Worm (Caenorhabditis elegans) whole organism, L1 larva: Measurements from ENCODE around the gene ugt-24.
"Not testable (repeated sequence)": the region's sequence is repeated elsewhere in the genome, so short reads cannot be mapped to it uniquely, and the experiment has no call there.

Experiments used
- C34B4.2 ChIP-seq: sonication (generic microtip); optimal IDR thresholded peaks from 2 replicates; lab custom pipeline; 2017; ENCODE audit warnings: mild to moderate bottlenecking, missing genetic modification characterization, missing compliant biosample characterization
- F16B12.6 ChIP-seq: fragments of 150-350 bp; optimal IDR thresholded peaks from 2 replicates; lab custom pipeline; 2014; ENCODE audit warnings: missing biosample characterization, missing genetic modification characterization
- ceh-63 ChIP-seq: fragments of 200-800 bp; sonication (Bioruptor generic); optimal IDR thresholded peaks from 2 replicates; lab custom pipeline; 2018; ENCODE audit warnings: mild to moderate bottlenecking, missing genetic modification characterization, missing compliant biosample characterization
- ceh-82 ChIP-seq, 3 experiments: fragments of 150-350 bp in 1 of 3; sonication (generic microtip) in 2 of 3; optimal IDR thresholded peaks; 2 replicates each; lab custom pipeline; 2014 to 2017; ENCODE audit warnings: missing biosample characterization in 3 of 3, missing genetic modification characterization in 3 of 3
- ceh-88 ChIP-seq: fragments of 200-800 bp; sonication (Bioruptor generic); IDR thresholded peaks from 2 replicates; pipeline ENCODE4 v1.3.6; 2022; ENCODE audit warnings: missing genetic modification characterization, missing compliant biosample characterization
- dpl-1 ChIP-seq, 3 experiments: fragments of 150-350 bp in 2 of 3; sonication (generic microtip) in 1 of 3; optimal IDR thresholded peaks; 2 replicates each; lab custom pipeline; 2014 to 2017; ENCODE audit warnings: missing biosample characterization in 3 of 3, missing genetic modification characterization in 3 of 3, missing genetic modification reagents in 3 of 3
- dsc-1 ChIP-seq: sonication (generic microtip); optimal IDR thresholded peaks from 2 replicates; lab custom pipeline; 2016; ENCODE audit warnings: mild to moderate bottlenecking, missing genetic modification characterization, missing compliant biosample characterization
- egl-13 ChIP-seq: sonication (generic microtip); optimal IDR thresholded peaks from 2 replicates; lab custom pipeline; 2016; ENCODE audit warnings: missing genotype, missing genetic modification reagents, missing genetic modification characterization, missing compliant biosample characterization
- elt-2 ChIP-seq: sonication (generic microtip); optimal IDR thresholded peaks from 2 replicates; lab custom pipeline; 2016; ENCODE audit warnings: missing genetic modification characterization, mild to moderate bottlenecking, inconsistent platforms, missing compliant biosample characterization, missing genetic modification reagents
- elt-3 ChIP-seq, 6 experiments: fragments of 150-350 bp in 1 of 6; sonication (generic microtip); optimal IDR thresholded peaks; 2 replicates each; lab custom pipeline; 2017 to 2018; ENCODE audit warnings: missing biosample characterization in 6 of 6, missing genetic modification characterization in 6 of 6, inconsistent platforms in 1 of 6
- fkh-10 ChIP-seq: sonication (generic microtip); optimal IDR thresholded peaks from 2 replicates; lab custom pipeline; 2017; ENCODE audit warnings: missing biosample characterization, missing genetic modification reagents, missing genetic modification characterization
- grh-1 ChIP-seq: fragments of 200-800 bp; sonication (Bioruptor generic); IDR thresholded peaks from 2 replicates; pipeline ENCODE4 v1.3.6; 2022; ENCODE audit warnings: missing genetic modification reagents, missing genetic modification characterization, missing compliant biosample characterization
- hlh-17 ChIP-seq: fragments of 200-800 bp; sonication (Bioruptor generic); optimal IDR thresholded peaks from 2 replicates; lab custom pipeline; 2018; ENCODE audit warnings: missing genetic modification characterization, mild to moderate bottlenecking, missing compliant biosample characterization, moderate library complexity, borderline replicate concordance
- hlh-4 ChIP-seq: sonication (generic microtip); optimal IDR thresholded peaks from 2 replicates; lab custom pipeline; 2016; ENCODE audit warnings: mild to moderate bottlenecking, missing genetic modification characterization, missing compliant biosample characterization
- irx-1 ChIP-seq: sonication (generic microtip); optimal IDR thresholded peaks from 2 replicates; lab custom pipeline; 2016; ENCODE audit warnings: missing genetic modification characterization, missing compliant biosample characterization
- isw-1 ChIP-seq: fragments of 200-800 bp; sonication (Bioruptor generic); IDR thresholded peaks from 2 replicates; pipeline ENCODE4 v1.3.6; 2022; ENCODE audit warnings: missing genetic modification characterization, missing compliant biosample characterization
- jun-1 ChIP-seq: fragments of 150-350 bp; optimal IDR thresholded peaks from 2 replicates; lab custom pipeline; 2014; ENCODE audit warnings: missing biosample characterization, missing genetic modification reagents, missing genetic modification characterization
- lin-14 ChIP-seq: fragments of 200-800 bp; sonication (Bioruptor generic); optimal IDR thresholded peaks from 2 replicates; lab custom pipeline; 2018; ENCODE audit warnings: mild to moderate bottlenecking, missing genetic modification characterization, moderate library complexity, missing compliant biosample characterization
- lin-15B ChIP-seq: fragments of 150-350 bp; sonication (generic microtip); optimal IDR thresholded peaks from 3 replicates; lab custom pipeline; 2014; ENCODE audit warnings: missing biosample characterization, missing genetic modification characterization
- lin-35 ChIP-seq, 2 experiments: fragments of 150-350 bp; optimal IDR thresholded peaks; 2 replicates each; lab custom pipeline; 2014; ENCODE audit warnings: missing biosample characterization in 2 of 2, missing genetic modification characterization in 2 of 2, missing genetic modification reagents in 2 of 2
- mab-9 ChIP-seq: fragments of 200-800 bp; sonication (Bioruptor generic); IDR thresholded peaks from 2 replicates; pipeline ENCODE4 v1.3.6; 2022; ENCODE audit warnings: missing genetic modification reagents, missing genetic modification characterization, missing compliant biosample characterization
- mdl-1 ChIP-seq, 2 experiments: fragments of 150-350 bp; optimal IDR thresholded peaks; 2 replicates each; lab custom pipeline; 2014 to 2017; ENCODE audit warnings: missing biosample characterization in 2 of 2, missing genetic modification characterization in 2 of 2, inconsistent platforms in 1 of 2
- nhr-11 ChIP-seq: fragments of 150-350 bp; optimal IDR thresholded peaks from 2 replicates; lab custom pipeline; 2014; ENCODE audit warnings: missing biosample characterization, missing genetic modification characterization
- nhr-12 ChIP-seq: sonication (generic microtip); optimal IDR thresholded peaks from 2 replicates; lab custom pipeline; 2017; ENCODE audit warnings: missing biosample characterization, missing genetic modification characterization
- nhr-19 ChIP-seq: fragments of 200-800 bp; sonication (Bioruptor generic); conservative IDR thresholded peaks from 2 replicates; pipeline ENCODE4 v1.3.6; 2022; ENCODE audit warnings: missing genetic modification characterization, missing compliant biosample characterization
- nhr-47 ChIP-seq: sonication (generic microtip); optimal IDR thresholded peaks from 2 replicates; lab custom pipeline; 2016; ENCODE audit warnings: mild to moderate bottlenecking, missing genetic modification characterization, moderate library complexity, missing compliant biosample characterization
- nhr-77 ChIP-seq: fragments of 150-350 bp; optimal IDR thresholded peaks from 2 replicates; lab custom pipeline; 2014; ENCODE audit warnings: missing biosample characterization, missing genetic modification characterization
- nhr-84 ChIP-seq: sonication (generic microtip); optimal IDR thresholded peaks from 2 replicates; lab custom pipeline; 2017; ENCODE audit warnings: missing biosample characterization, missing genetic modification characterization
- nhr-85 ChIP-seq: sonication (generic microtip); peaks from one replicate; lab custom pipeline; 2016; ENCODE audit warnings: missing genetic modification characterization, inconsistent platforms, missing compliant biosample characterization
- skn-1 ChIP-seq: fragments of 150-350 bp; optimal IDR thresholded peaks from 2 replicates; lab custom pipeline; 2014; ENCODE audit warnings: missing biosample characterization, missing genetic modification characterization
- snpc-4 ChIP-seq: fragments of 150-350 bp; optimal IDR thresholded peaks from 2 replicates; lab custom pipeline; 2014; ENCODE audit warnings: missing biosample characterization, missing genetic modification characterization
- snu-23 ChIP-seq: sonication (generic microtip); optimal IDR thresholded peaks from 2 replicates; lab custom pipeline; 2016; ENCODE audit warnings: missing genetic modification characterization, missing compliant biosample characterization
- swsn-7 ChIP-seq: sonication (generic microtip); optimal IDR thresholded peaks from 2 replicates; lab custom pipeline; 2016; ENCODE audit warnings: missing genetic modification characterization, missing compliant biosample characterization
- tlp-1 ChIP-seq: fragments of 150-350 bp; optimal IDR thresholded peaks from 2 replicates; lab custom pipeline; 2014; ENCODE audit warnings: missing biosample characterization, missing genetic modification characterization
- unc-62 ChIP-seq: fragments of 150-350 bp; optimal IDR thresholded peaks from 2 replicates; lab custom pipeline; 2014; ENCODE audit warnings: missing biosample characterization, missing genetic modification reagents, missing genetic modification characterization
- unc-98 ChIP-seq: fragments of 200-800 bp; sonication (Bioruptor generic); IDR thresholded peaks from 2 replicates; pipeline ENCODE4 v1.3.6; 2022; ENCODE audit warnings: missing genetic modification characterization, missing compliant biosample characterization

The ugt-24 gene

DNA sequence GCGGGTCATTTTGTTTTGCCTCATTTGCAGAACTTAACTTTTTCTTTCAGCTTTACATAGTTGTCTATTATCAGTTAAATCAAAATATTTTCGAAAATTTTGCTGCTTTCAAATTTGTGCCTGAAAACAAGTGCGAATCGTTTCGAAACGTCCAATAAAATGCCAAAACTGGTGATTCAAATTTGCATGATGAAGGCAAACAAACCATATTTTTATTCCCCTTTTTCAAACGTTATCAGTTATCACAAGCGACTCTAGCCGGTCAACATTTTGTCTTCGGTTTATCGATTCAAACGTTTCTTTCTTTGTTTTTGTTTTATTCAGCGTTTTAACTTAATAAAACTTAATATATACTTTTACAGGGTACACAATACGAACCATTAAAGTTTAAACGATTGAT is at the start of gene ugt-24, which contains the start of gene C49A9.6:
Gene ugt-24 (minus strand): TSS at position 147 of the 400 bp plus-strand sequence.
Gene C49A9.6 (plus strand): TSS at position 363 of the 400 bp plus-strand sequence.
- TF ChIP-seq lin-35 (GFP tag; optimal IDR thresholded peaks at IDR 0.05; lab: Kevin White, UChicago) (peak in 1 of 2 experiments; percentile 21), elt-2 (peak; percentile 17), F16B12.6 (tag; lab: Kevin White, UChicago) (no peak), fkh-10 (GFP tag; lab: Kevin White, UChicago) (no peak), snu-23 (GFP tag; lab: Kevin White, UChicago) (no peak), mab-9 (GFP tag; lab: Robert Waterston, UW) (no peak), unc-98 (GFP tag; lab: Robert Waterston, UW) (no peak)

DNA sequence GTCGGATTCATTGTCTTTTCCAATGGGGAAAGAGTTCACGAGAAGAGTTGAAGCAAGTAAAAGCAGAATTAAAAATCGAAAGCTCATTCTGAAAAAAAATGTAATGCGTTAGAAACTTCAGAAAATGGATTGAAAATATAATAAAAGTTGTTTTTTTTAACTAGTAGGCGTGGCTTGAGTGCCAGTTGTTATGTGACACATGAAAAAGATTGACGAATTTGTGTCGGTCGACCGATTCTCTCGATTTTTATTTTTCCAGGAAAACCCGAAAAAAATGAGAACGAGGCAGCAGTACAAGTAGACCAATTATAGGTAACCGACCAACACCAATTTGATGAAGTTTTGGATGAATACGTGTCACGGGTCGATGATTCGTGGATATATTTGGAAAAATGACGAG is 49.2 kb upstream of the ugt-24 start, which contains the start of gene nlp-16:
Gene nlp-16 (minus strand): TSS at position 101 of the 400 bp plus-strand sequence.
- no peak for TF ChIP-seq ceh-63
- no peak for TF ChIP-seq hlh-4
- TF ChIP-seq unc-62, result no peak
- no peak for TF ChIP-seq lin-15B (tag; lab: Kevin White, UChicago)
- no peak for TF ChIP-seq dpl-1 (GFP tag; optimal IDR thresholded peaks at IDR 0.05; lab: Kevin White, UChicago)
- TF ChIP-seq nhr-77 (tag; lab: Kevin White, UChicago), result no peak
- TF ChIP-seq mdl-1 (tag; optimal IDR thresholded peaks at IDR 0.05; lab: Kevin White, UChicago), result no peak
- no peak for TF ChIP-seq mab-9 (GFP tag; lab: Robert Waterston, UW)
- TF ChIP-seq F16B12.6 (tag; lab: Kevin White, UChicago), result no peak
- TF ChIP-seq hlh-17 (GFP tag; lab: Kevin White, UChicago), result no peak

DNA sequence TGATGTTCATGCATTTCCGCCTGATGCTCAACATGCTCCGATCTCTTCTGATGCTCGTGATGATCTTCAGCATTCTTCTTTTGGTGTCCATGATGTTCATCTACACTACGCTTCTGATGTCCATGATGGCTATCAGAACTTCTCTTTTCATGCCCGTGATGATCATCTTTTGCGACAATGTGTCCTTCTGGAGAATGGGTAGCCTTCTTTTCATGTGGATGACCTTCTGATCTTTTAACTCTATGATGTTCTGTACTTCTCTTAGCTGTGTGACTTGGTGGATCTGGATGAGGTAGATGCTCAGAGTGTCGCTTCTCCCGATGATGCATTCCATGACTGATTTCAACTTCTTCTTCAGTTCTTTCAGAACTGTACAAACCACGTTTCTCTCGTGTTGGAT is 48.4 kb upstream of the ugt-24 start:
- no peak for TF ChIP-seq nhr-11
- TF ChIP-seq tlp-1 (tag; lab: Kevin White, UChicago), result no peak

DNA sequence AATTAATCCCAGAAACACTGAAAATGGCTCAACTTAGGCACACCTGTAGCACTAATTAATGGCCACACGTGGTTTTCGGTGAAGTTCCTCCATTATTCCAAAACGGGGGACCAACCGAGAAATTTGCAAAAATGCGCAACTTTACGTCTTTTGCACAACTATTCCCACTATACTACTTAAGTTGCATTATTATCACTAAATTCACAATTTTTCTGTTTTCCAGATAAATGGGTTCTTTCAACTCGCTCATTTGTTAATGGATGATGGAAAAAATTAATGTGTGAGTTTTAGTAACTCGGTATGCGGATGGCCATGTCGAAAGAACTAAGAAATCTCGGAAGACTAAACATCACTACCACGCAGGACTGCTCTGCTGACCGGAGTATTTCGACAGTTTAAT is 44.1 kb upstream of the ugt-24 start, which contains the start of gene T13A10.64:
Gene T13A10.64 (plus strand): TSS at position 301 of the 400 bp plus-strand sequence.
- TF ChIP-seq jun-1, result no peak
- TF ChIP-seq elt-3 (tag; optimal IDR thresholded peaks at IDR 0.05; lab: Kevin White, UChicago), result no peak
- TF ChIP-seq ceh-82 (tag; optimal IDR thresholded peaks at IDR 0.05; lab: Kevin White, UChicago), result no peak
- TF ChIP-seq nhr-85 (tag; lab: Kevin White, UChicago), result no peak

DNA sequence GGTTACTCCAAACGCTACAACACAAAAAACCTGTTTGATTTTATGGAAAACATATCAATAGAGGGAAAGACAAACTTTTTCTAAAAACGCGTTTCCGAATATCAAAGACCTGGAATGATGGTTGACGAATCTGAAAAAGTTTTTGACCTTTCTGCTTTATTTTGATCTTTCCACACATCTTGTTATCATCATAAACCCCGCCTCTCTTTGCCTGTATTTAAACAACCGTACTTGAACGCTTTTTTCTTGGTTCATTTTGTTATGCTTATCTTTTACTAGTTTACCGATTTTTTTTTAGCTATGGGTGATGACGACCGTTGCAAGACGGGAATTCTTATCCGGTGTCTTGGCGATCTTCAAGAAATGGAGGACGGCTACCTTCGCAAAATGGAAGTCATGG is 42.5 kb upstream of the ugt-24 start, which contains the start of gene T13A10.2:
Gene T13A10.2 (plus strand): TSS at position 301 of the 400 bp plus-strand sequence.
- TF ChIP-seq C34B4.2 (tag; lab: Kevin White, UChicago); irx-1 (tag; lab: Kevin White, UChicago); skn-1: not testable (repeated sequence)

DNA sequence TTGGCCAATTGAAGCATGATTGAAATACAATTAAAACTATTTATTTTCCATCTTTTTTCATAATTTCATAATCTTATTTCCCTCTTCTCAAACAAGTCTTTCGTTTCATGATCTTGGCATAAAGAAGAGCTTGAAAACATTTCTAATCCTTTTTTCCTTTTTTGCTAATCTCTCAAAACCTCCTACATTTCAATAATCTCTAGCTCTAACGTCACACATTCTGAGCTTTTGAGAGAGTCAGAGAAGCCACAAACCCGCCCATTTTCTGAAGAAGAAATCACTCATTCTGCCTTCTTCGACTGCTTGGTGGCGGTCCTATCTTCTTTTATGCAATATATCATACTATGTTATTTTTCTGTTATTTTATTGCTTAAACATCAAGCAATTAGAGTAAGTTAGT is 39.1 kb upstream of the ugt-24 start, which contains the start of gene F58F9.1:
Gene F58F9.1 (plus strand): TSS at position 251 of the 400 bp plus-strand sequence.
- TF ChIP-seq skn-1 (no peak), elt-3 (tag; optimal IDR thresholded peaks at IDR 0.05; lab: Kevin White, UChicago) (no peak), nhr-12 (tag; lab: Kevin White, UChicago) (no peak), snpc-4 (tag; lab: Kevin White, UChicago) (no peak), C34B4.2 (tag; lab: Kevin White, UChicago) (no peak), ceh-88 (GFP tag; lab: Robert Waterston, UW) (no peak), dsc-1 (tag; lab: Kevin White, UChicago) (peak; percentile 37), lin-14 (GFP tag; lab: Kevin White, UChicago) (peak; percentile 64), swsn-7 (peak; percentile 4), grh-1 (no peak), nhr-47 (tag; lab: Kevin White, UChicago) (peak; percentile 29), snu-23 (GFP tag; lab: Kevin White, UChicago) (no peak), nhr-11 (no peak), hlh-4 (no peak), nhr-84 (no peak), mdl-1 (tag; optimal IDR thresholded peaks at IDR 0.05; lab: Kevin White, UChicago) (no peak), egl-13 (peak; percentile 9), nhr-19 (no peak), isw-1 (no peak)
